Worm (Caenorhabditis elegans) whole organism, L2 larva: ENCODE results near the gene srw-31.
"Not testable (repeated sequence)": the region's sequence is repeated elsewhere in the genome, so short reads cannot be mapped to it uniquely, and the experiment has no call there.

Experiments used
- C34F6.9 ChIP-seq: fragments of 150-350 bp; optimal IDR thresholded peaks from 2 replicates; lab custom pipeline; 2014; ENCODE audit warnings: missing biosample characterization, missing genetic modification characterization
- F13H6.1 ChIP-seq: sonication (generic microtip); optimal IDR thresholded peaks from 2 replicates; lab custom pipeline; 2016; ENCODE audit warnings: missing genetic modification characterization, missing compliant biosample characterization
- R02D3.7 ChIP-seq: fragments of 150-350 bp; optimal IDR thresholded peaks from 2 replicates; lab custom pipeline; 2014; ENCODE audit warnings: missing biosample characterization, missing genetic modification characterization
- Y55F3AM.14 ChIP-seq: fragments of 200-800 bp; sonication (Bioruptor generic); optimal IDR thresholded peaks from 2 replicates; lab custom pipeline; 2018; ENCODE audit warnings: mild to moderate bottlenecking, missing genetic modification characterization, missing compliant biosample characterization
- alr-1 ChIP-seq: fragments of 150-350 bp; optimal IDR thresholded peaks from 2 replicates; lab custom pipeline; 2014; ENCODE audit warnings: missing biosample characterization, missing genetic modification characterization
- aly-2 ChIP-seq: fragments of 150-350 bp; optimal IDR thresholded peaks from 2 replicates; lab custom pipeline; 2014; ENCODE audit warnings: missing biosample characterization, missing genetic modification characterization
- ama-1 ChIP-seq: fragments of 150-350 bp; optimal IDR thresholded peaks from 2 replicates; lab custom pipeline; 2018; ENCODE audit warnings: inconsistent platforms
- blmp-1 ChIP-seq: sonication (generic microtip); optimal IDR thresholded peaks from 2 replicates; lab custom pipeline; 2017; ENCODE audit warnings: missing genetic modification characterization, mild to moderate bottlenecking, missing compliant biosample characterization, antibody characterized with exemption, moderate library complexity; ENCODE audit not compliant: insufficient read depth
- ceh-82 ChIP-seq: fragments of 150-350 bp; optimal IDR thresholded peaks from 2 replicates; lab custom pipeline; 2014; ENCODE audit warnings: missing biosample characterization, missing genetic modification characterization
- crh-2 ChIP-seq: sonication (generic microtip); optimal IDR thresholded peaks from 2 replicates; lab custom pipeline; 2017; ENCODE audit warnings: missing biosample characterization, missing genetic modification characterization
- dmd-4 ChIP-seq: sonication (generic microtip); optimal IDR thresholded peaks from 2 replicates; lab custom pipeline; 2017; ENCODE audit warnings: missing biosample characterization, missing genetic modification characterization
- egl-27 ChIP-seq: sonication (generic microtip); optimal IDR thresholded peaks from 3 replicates; lab custom pipeline; 2017; ENCODE audit warnings: missing biosample characterization, missing genetic modification reagents, missing genetic modification characterization
- elt-1 ChIP-seq: fragments of 150-350 bp; optimal IDR thresholded peaks from 2 replicates; lab custom pipeline; 2014; ENCODE audit warnings: missing biosample characterization, missing genetic modification characterization
- elt-3 ChIP-seq: sonication (generic microtip); optimal IDR thresholded peaks from 2 replicates; lab custom pipeline; 2017; ENCODE audit warnings: missing biosample characterization, missing genetic modification characterization
- gmeb-1 ChIP-seq: fragments of 150-350 bp; optimal IDR thresholded peaks from 2 replicates; lab custom pipeline; 2014; ENCODE audit warnings: missing biosample characterization, missing genetic modification characterization
- lin-11 ChIP-seq: fragments of 150-350 bp; sonication (generic microtip); optimal IDR thresholded peaks from 2 replicates; lab custom pipeline; 2014; ENCODE audit warnings: missing biosample characterization, missing genetic modification characterization, inconsistent platforms, mixed read lengths
- lin-13 ChIP-seq: fragments of 150-350 bp; optimal IDR thresholded peaks from 2 replicates; lab custom pipeline; 2014; ENCODE audit warnings: missing biosample characterization, missing genetic modification reagents, missing genetic modification characterization
- lsy-2 ChIP-seq, 2 experiments: fragments of 150-350 bp in 1 of 2; sonication (generic microtip) in 1 of 2; optimal IDR thresholded peaks; 2 replicates each; lab custom pipeline; 2014 to 2017; ENCODE audit warnings: missing biosample characterization in 2 of 2, missing genetic modification characterization in 2 of 2
- mbf-1 ChIP-seq: sonication (generic microtip); optimal IDR thresholded peaks from 2 replicates; lab custom pipeline; 2017; ENCODE audit warnings: missing biosample characterization, missing genetic modification characterization
- mdl-1 ChIP-seq, 2 experiments: fragments of 150-350 bp in 1 of 2; sonication (generic microtip) in 1 of 2; optimal IDR thresholded peaks; 2 replicates each; lab custom pipeline; 2017; ENCODE audit warnings: missing biosample characterization in 2 of 2, missing genetic modification characterization in 2 of 2
- nhr-10 ChIP-seq: sonication (generic microtip); optimal IDR thresholded peaks from 2 replicates; lab custom pipeline; 2017; ENCODE audit warnings: missing biosample characterization, missing genetic modification characterization
- nhr-11 ChIP-seq: fragments of 150-350 bp; optimal IDR thresholded peaks from 2 replicates; lab custom pipeline; 2014; ENCODE audit warnings: missing biosample characterization, missing genetic modification characterization
- nhr-12 ChIP-seq: fragments of 150-350 bp; optimal IDR thresholded peaks from 2 replicates; lab custom pipeline; 2014; ENCODE audit warnings: missing biosample characterization, missing genetic modification characterization
- nhr-21 ChIP-seq: fragments of 150-350 bp; optimal IDR thresholded peaks from 2 replicates; lab custom pipeline; 2014; ENCODE audit warnings: missing biosample characterization, missing genetic modification characterization
- nhr-237 ChIP-seq: fragments of 150-350 bp; optimal IDR thresholded peaks from 2 replicates; lab custom pipeline; 2014; ENCODE audit warnings: missing biosample characterization, missing genetic modification characterization
- nhr-77 ChIP-seq: fragments of 150-350 bp; optimal IDR thresholded peaks from 2 replicates; lab custom pipeline; 2014; ENCODE audit warnings: missing biosample characterization, missing genetic modification characterization
- sem-4 ChIP-seq: fragments of 150-350 bp; optimal IDR thresholded peaks from 2 replicates; lab custom pipeline; 2014; ENCODE audit warnings: missing biosample characterization, missing genetic modification reagents, missing genetic modification characterization
- sma-3 ChIP-seq: sonication (generic microtip); optimal IDR thresholded peaks from 2 replicates; lab custom pipeline; 2016; ENCODE audit warnings: missing genetic modification reagents, missing genetic modification characterization, missing compliant biosample characterization
- sma-9 ChIP-seq, 2 experiments: fragments of 150-350 bp in 1 of 2; sonication (generic microtip) in 1 of 2; optimal IDR thresholded peaks; 2 replicates each; lab custom pipeline; 2014 to 2016; ENCODE audit warnings: missing genetic modification characterization in 2 of 2, mild to moderate bottlenecking in 1 of 2, missing biosample characterization in 1 of 2, missing compliant biosample characterization in 1 of 2, missing genetic modification reagents in 1 of 2, moderate library complexity in 1 of 2
- snpc-4 ChIP-seq: fragments of 150-350 bp; optimal IDR thresholded peaks from 2 replicates; lab custom pipeline; 2014; ENCODE audit warnings: missing biosample characterization, missing genetic modification characterization
- unc-39 ChIP-seq: fragments of 150-350 bp; optimal IDR thresholded peaks from 2 replicates; lab custom pipeline; 2014; ENCODE audit warnings: missing biosample characterization, missing genetic modification characterization
- unc-55 ChIP-seq: fragments of 150-350 bp; sonication (generic microtip); optimal IDR thresholded peaks from 3 replicates; lab custom pipeline; 2014; ENCODE audit warnings: missing biosample characterization, missing genetic modification reagents, missing genetic modification characterization
- unc-62 ChIP-seq: fragments of 150-350 bp; optimal IDR thresholded peaks from 2 replicates; lab custom pipeline; 2014; ENCODE audit warnings: missing biosample characterization, missing genetic modification reagents, missing genetic modification characterization
- ztf-1 ChIP-seq: fragments of 200-800 bp; sonication (Bioruptor generic); conservative IDR thresholded peaks from 2 replicates; pipeline ENCODE4 v1.3.6; 2022; ENCODE audit warnings: missing genetic modification characterization, missing compliant biosample characterization
- ztf-4 ChIP-seq: fragments of 150-350 bp; optimal IDR thresholded peaks from 2 replicates; lab custom pipeline; 2014; ENCODE audit warnings: missing biosample characterization, missing genetic modification characterization

The srw-31 gene

ce11 chrV:17506289-17506688 lies at the start of gene srw-31:
Gene srw-31, plus strand, starts transcription at chrV:17506589.
- TF ChIP-seq alr-1 (tag; lab: Kevin White, UChicago) (no peak), nhr-21 (tag; lab: Kevin White, UChicago) (no peak), nhr-77 (tag; lab: Kevin White, UChicago) (no peak), crh-2 (tag; lab: Kevin White, UChicago) (no peak), nhr-10 (tag; lab: Kevin White, UChicago) (no peak), unc-39 (tag; lab: Kevin White, UChicago) (no peak), nhr-237 (tag; lab: Kevin White, UChicago) (no peak), nhr-11 (no peak)

ce11 chrV:17458069-17458468 lies 48.3 kb upstream of the srw-31 start, which contains the start of gene str-200:
Gene str-200, minus strand, starts transcription at chrV:17458169.
- no peak for TF ChIP-seq elt-1 (tag; lab: Kevin White, UChicago)
- no peak for TF ChIP-seq snpc-4 (tag; lab: Kevin White, UChicago)
- no peak for TF ChIP-seq C34F6.9 (tag; lab: Kevin White, UChicago)
- no peak for TF ChIP-seq nhr-12 (tag; lab: Kevin White, UChicago)
- TF ChIP-seq ama-1 (lab: Kevin White, UChicago): no peak
- TF ChIP-seq lin-13 (GFP tag; lab: Kevin White, UChicago): no peak
- TF ChIP-seq unc-55 (GFP tag; lab: Kevin White, UChicago): no peak
- no peak for TF ChIP-seq ztf-1 (GFP tag; lab: Robert Waterston, UW)
- TF ChIP-seq nhr-237 (tag; lab: Kevin White, UChicago): no peak
- no peak for TF ChIP-seq sma-3 (GFP tag; lab: Kevin White, UChicago)
- TF ChIP-seq sem-4 (tag; lab: Kevin White, UChicago): no peak
- TF ChIP-seq Y55F3AM.14 (GFP tag; lab: Kevin White, UChicago): no peak
- no peak for TF ChIP-seq ztf-4
- no peak for TF ChIP-seq alr-1 (tag; lab: Kevin White, UChicago)
- no peak for TF ChIP-seq lin-11 (tag; lab: Kevin White, UChicago)
- TF ChIP-seq blmp-1: no peak
- no peak for TF ChIP-seq egl-27 (tag; lab: Kevin White, UChicago)
- no peak for TF ChIP-seq mdl-1 (tag; optimal IDR thresholded peaks at IDR 0.05; lab: Kevin White, UChicago)
- TF ChIP-seq F13H6.1: no peak

DNA sequence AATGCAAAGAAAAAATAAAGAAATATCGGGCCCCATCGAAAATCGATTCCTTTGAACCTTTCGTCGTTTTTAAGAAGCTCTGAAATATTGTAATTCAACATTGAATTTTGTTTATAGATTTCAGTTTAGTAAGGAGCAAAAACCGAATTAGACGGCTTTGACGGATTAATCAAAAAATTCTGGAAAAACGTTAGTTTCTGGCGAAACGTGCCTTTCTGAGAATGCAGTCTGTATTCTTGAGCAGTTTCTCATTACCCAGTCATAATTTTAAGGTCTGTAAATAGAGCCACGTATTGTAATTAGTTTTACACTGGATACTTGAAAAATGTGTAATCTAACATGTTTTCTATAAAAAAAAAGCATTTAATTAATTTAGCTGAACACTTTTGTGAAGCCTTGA lies 46.3 kb upstream of the srw-31 start, which contains the start of gene srz-48:
Gene srz-48 (minus strand): TSS at position 101 of the 400 bp plus-strand sequence.
- no peak for TF ChIP-seq nhr-77 (tag; lab: Kevin White, UChicago)
- no peak for TF ChIP-seq sma-3 (GFP tag; lab: Kevin White, UChicago)
- TF ChIP-seq crh-2 (tag; lab: Kevin White, UChicago): no peak
- no peak for TF ChIP-seq ceh-82 (tag; lab: Kevin White, UChicago)
- TF ChIP-seq lsy-2 (tag; optimal IDR thresholded peaks at IDR 0.05; lab: Kevin White, UChicago): no peak
- no peak for TF ChIP-seq ztf-1 (GFP tag; lab: Robert Waterston, UW)
- TF ChIP-seq sma-9 (GFP tag; optimal IDR thresholded peaks at IDR 0.05; lab: Kevin White, UChicago): no peak
- TF ChIP-seq sma-9 (tag; optimal IDR thresholded peaks at IDR 0.05; lab: Kevin White, UChicago): no peak

ce11 chrV:17464278-17464677 lies 42.1 kb upstream of the srw-31 start, which contains the start of gene F20E11.7:
Gene F20E11.7, plus strand, starts transcription at chrV:17464578.
- TF ChIP-seq gmeb-1; snpc-4 (tag; lab: Kevin White, UChicago); aly-2 (tag; lab: Kevin White, UChicago): not testable (repeated sequence)

DNA sequence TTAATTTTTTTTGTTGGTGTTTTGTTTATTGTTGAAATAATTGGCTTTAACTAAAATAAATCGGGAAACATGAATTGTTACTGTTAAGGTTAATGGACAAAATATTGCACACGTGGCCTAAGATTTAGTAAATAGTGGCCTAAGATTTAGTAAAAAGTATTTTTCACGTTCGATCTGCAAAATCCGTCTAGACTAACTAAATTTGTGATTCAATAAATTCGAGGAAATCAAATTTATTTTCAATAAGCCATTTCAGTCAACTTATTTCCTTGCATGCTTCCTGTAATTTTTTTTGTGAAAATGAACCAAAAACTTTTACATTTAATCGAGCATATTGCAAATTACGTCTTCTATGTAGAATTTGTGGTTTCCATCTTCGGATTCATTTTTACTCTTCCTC lies 39.6 kb upstream of the srw-31 start, which contains the start of gene srw-72:
Gene srw-72 (plus strand): TSS at position 301 of the 400 bp plus-strand sequence.
- TF ChIP-seq ztf-1 (GFP tag; lab: Robert Waterston, UW): no peak
- no peak for TF ChIP-seq sma-3 (GFP tag; lab: Kevin White, UChicago)
- no peak for TF ChIP-seq nhr-237 (tag; lab: Kevin White, UChicago)
- no peak for TF ChIP-seq unc-62
- no peak for TF ChIP-seq R02D3.7 (tag; lab: Kevin White, UChicago)
- TF ChIP-seq snpc-4 (tag; lab: Kevin White, UChicago): no peak
- TF ChIP-seq dmd-4 (tag; lab: Kevin White, UChicago): no peak
- TF ChIP-seq mbf-1 (tag; lab: Kevin White, UChicago): no peak
- TF ChIP-seq crh-2 (tag; lab: Kevin White, UChicago): no peak
- no peak for TF ChIP-seq ceh-82 (tag; lab: Kevin White, UChicago)
- TF ChIP-seq unc-55 (GFP tag; lab: Kevin White, UChicago): no peak
- no peak for TF ChIP-seq elt-3 (tag; lab: Kevin White, UChicago)
- TF ChIP-seq, all 48 proteins: peak for 0
